Worm (Caenorhabditis elegans) whole organism, L4 larva: ENCODE data around the gene gcy-23.

Source experiments
- D1046.2 ChIP-seq: fragments of 200-800 bp; sonication (Bioruptor generic); IDR thresholded peaks from 2 replicates; pipeline ENCODE4 v1.3.6; 2022; ENCODE audit warnings: missing genetic modification characterization, missing compliant biosample characterization
- F10B5.3 ChIP-seq: sonication (generic microtip); optimal IDR thresholded peaks from 2 replicates; lab custom pipeline; 2016; ENCODE audit warnings: mild to moderate bottlenecking, missing genetic modification characterization, missing compliant biosample characterization
- F26F4.8 ChIP-seq: fragments of 200-800 bp; sonication (Bioruptor generic); conservative IDR thresholded peaks from 2 replicates; pipeline ENCODE4 v1.3.6; 2022; ENCODE audit warnings: missing genetic modification characterization, missing compliant biosample characterization
- F37D6.2 ChIP-seq: sonication (generic microtip); optimal IDR thresholded peaks from 2 replicates; lab custom pipeline; 2016; ENCODE audit warnings: mild to moderate bottlenecking, missing genetic modification characterization, missing compliant biosample characterization
- F49E8.2 ChIP-seq: sonication (generic microtip); optimal IDR thresholded peaks from 2 replicates; lab custom pipeline; 2016; ENCODE audit warnings: missing compliant biosample characterization, mild to moderate bottlenecking, missing genetic modification characterization, borderline replicate concordance
- Y105C5A.15 ChIP-seq: fragments of 200-800 bp; sonication (Bioruptor generic); IDR thresholded peaks from 2 replicates; pipeline ENCODE4 v1.3.6; 2022; ENCODE audit warnings: missing genetic modification characterization, missing compliant biosample characterization
- ZK337.2 ChIP-seq: fragments of 200-800 bp; sonication (Bioruptor generic); IDR thresholded peaks from 2 replicates; pipeline ENCODE4 v1.3.6; 2022; ENCODE audit warnings: missing genetic modification reagents, missing genetic modification characterization, missing compliant biosample characterization
- aly-2 ChIP-seq: sonication (generic microtip); optimal IDR thresholded peaks from 2 replicates; lab custom pipeline; 2018; ENCODE audit warnings: missing biosample characterization, missing genetic modification characterization
- arid-1 ChIP-seq: fragments of 200-800 bp; sonication (Bioruptor generic); conservative IDR thresholded peaks from 2 replicates; pipeline ENCODE4 v1.3.6; 2022; ENCODE audit warnings: missing genetic modification reagents, missing genetic modification characterization, missing compliant biosample characterization
- attf-4 ChIP-seq: sonication (generic microtip); optimal IDR thresholded peaks from 3 replicates; lab custom pipeline; 2017; ENCODE audit warnings: missing biosample characterization, missing genetic modification characterization
- ceh-20 ChIP-seq: fragments of 200-800 bp; sonication (Bioruptor generic); IDR thresholded peaks from 2 replicates; pipeline ENCODE4 v1.3.6; 2022; ENCODE audit warnings: missing genetic modification reagents, missing genetic modification characterization, missing compliant biosample characterization
- ceh-44 ChIP-seq: fragments of 200-800 bp; sonication (Bioruptor generic); IDR thresholded peaks from 2 replicates; pipeline ENCODE4 v1.3.6; 2022; ENCODE audit warnings: missing genetic modification reagents, missing genetic modification characterization, missing compliant biosample characterization
- ceh-82 ChIP-seq: sonication (generic microtip); optimal IDR thresholded peaks from 2 replicates; lab custom pipeline; 2017; ENCODE audit warnings: missing biosample characterization, missing genetic modification characterization
- ces-1 ChIP-seq: fragments of 150-350 bp; sonication (generic microtip); optimal IDR thresholded peaks from 4 replicates; lab custom pipeline; 2014; ENCODE audit warnings: missing biosample characterization, missing genetic modification reagents, missing genetic modification characterization
- cey-2 ChIP-seq: sonication (generic microtip); optimal IDR thresholded peaks from 3 replicates; lab custom pipeline; 2017; ENCODE audit warnings: missing genetic modification characterization, mild to moderate bottlenecking, missing compliant biosample characterization, antibody characterized with exemption, borderline replicate concordance; ENCODE audit not compliant: insufficient read depth
- ctbp-1 ChIP-seq: fragments of 200-800 bp; sonication (Bioruptor generic); IDR thresholded peaks from 2 replicates; pipeline ENCODE4 v1.3.6; 2022; ENCODE audit warnings: missing genetic modification reagents, missing genetic modification characterization, missing compliant biosample characterization
- daf-12 ChIP-seq: fragments of 150-350 bp; optimal IDR thresholded peaks from 2 replicates; lab custom pipeline; 2014; ENCODE audit warnings: missing biosample characterization, missing genetic modification reagents, missing genetic modification characterization
- daf-16 ChIP-seq, 3 experiments: sonication (generic microtip); optimal IDR thresholded peaks; 2 replicates each; lab custom pipeline; 2016 to 2017; ENCODE audit warnings: missing genetic modification characterization in 3 of 3, missing genetic modification reagents in 3 of 3, mild to moderate bottlenecking in 2 of 3, missing compliant biosample characterization in 2 of 3, missing biosample characterization in 1 of 3, moderate library complexity in 1 of 3
- daf-8 ChIP-seq: fragments of 200-800 bp; sonication (Bioruptor generic); IDR thresholded peaks from 2 replicates; pipeline ENCODE4 v1.3.6; 2022; ENCODE audit warnings: missing genetic modification characterization, missing compliant biosample characterization
- dmd-6 ChIP-seq: fragments of 200-800 bp; sonication (Bioruptor generic); IDR thresholded peaks from 2 replicates; pipeline ENCODE4 v1.3.6; 2022; ENCODE audit warnings: missing genetic modification reagents, missing genetic modification characterization, missing compliant biosample characterization
- dmd-9 ChIP-seq: fragments of 200-800 bp; sonication (Bioruptor generic); IDR thresholded peaks from 2 replicates; pipeline ENCODE4 v1.3.6; 2022; ENCODE audit warnings: missing genetic modification reagents, missing genetic modification characterization, missing compliant biosample characterization
- duxl-1 ChIP-seq: sonication (generic microtip); optimal IDR thresholded peaks from 2 replicates; lab custom pipeline; 2016; ENCODE audit warnings: mild to moderate bottlenecking, missing genetic modification characterization, moderate library complexity, missing compliant biosample characterization; ENCODE audit not compliant: poor library complexity
- dve-1 ChIP-seq: sonication (generic microtip); optimal IDR thresholded peaks from 2 replicates; lab custom pipeline; 2017; ENCODE audit warnings: antibody characterized with exemption, mild to moderate bottlenecking, missing genetic modification characterization, missing compliant biosample characterization; ENCODE audit not compliant: insufficient read depth
- egl-27 ChIP-seq: sonication (generic microtip); optimal IDR thresholded peaks from 3 replicates; lab custom pipeline; 2017; ENCODE audit warnings: missing biosample characterization, missing genetic modification reagents, missing genetic modification characterization
- lin-15B ChIP-seq: fragments of 150-350 bp; sonication (generic microtip); optimal IDR thresholded peaks from 3 replicates; lab custom pipeline; 2014; ENCODE audit warnings: missing biosample characterization, missing genetic modification characterization
- lin-38 ChIP-seq: fragments of 200-800 bp; sonication (Bioruptor generic); IDR thresholded peaks from 2 replicates; pipeline ENCODE4 v1.3.6; 2022; ENCODE audit warnings: missing genetic modification reagents, missing genetic modification characterization, missing compliant biosample characterization
- madf-9 ChIP-seq: fragments of 200-800 bp; sonication (Bioruptor generic); conservative IDR thresholded peaks from 2 replicates; pipeline ENCODE4 v1.3.6; 2022; ENCODE audit warnings: missing genetic modification reagents, missing genetic modification characterization, missing compliant biosample characterization
- mdl-1 ChIP-seq, 2 experiments: fragments of 150-350 bp in 1 of 2; sonication (generic microtip) in 1 of 2; optimal IDR thresholded peaks; 2 replicates each; lab custom pipeline; 2014 to 2017; ENCODE audit warnings: missing biosample characterization in 2 of 2, missing genetic modification characterization in 2 of 2
- mep-1 ChIP-seq: fragments of 150-350 bp; sonication (generic microtip); optimal IDR thresholded peaks from 3 replicates; lab custom pipeline; 2014; ENCODE audit warnings: missing biosample characterization, missing genetic modification characterization
- mes-2 ChIP-seq: sonication (generic microtip); optimal IDR thresholded peaks from 2 replicates; lab custom pipeline; 2016; ENCODE audit warnings: missing genotype, mild to moderate bottlenecking, missing genetic modification characterization, missing compliant biosample characterization; ENCODE audit not compliant: poor library complexity, severe bottlenecking
- nhr-111 ChIP-seq: fragments of 200-800 bp; sonication (Bioruptor generic); optimal IDR thresholded peaks from 2 replicates; lab custom pipeline; 2018; ENCODE audit warnings: mild to moderate bottlenecking, missing genetic modification characterization, missing compliant biosample characterization
- nhr-28 ChIP-seq: fragments of 150-350 bp; optimal IDR thresholded peaks from 2 replicates; lab custom pipeline; 2014; ENCODE audit warnings: missing biosample characterization, missing genetic modification characterization
- nhr-41 ChIP-seq: fragments of 200-800 bp; sonication (Bioruptor generic); IDR thresholded peaks from 2 replicates; pipeline ENCODE4 v1.3.6; 2022; ENCODE audit warnings: missing genetic modification reagents, missing genetic modification characterization, missing compliant biosample characterization
- nhr-77 ChIP-seq: fragments of 150-350 bp; optimal IDR thresholded peaks from 2 replicates; lab custom pipeline; 2014; ENCODE audit warnings: missing biosample characterization, missing genetic modification characterization
- pha-4 ChIP-seq, 2 experiments: fragments of 150-350 bp in 1 of 2; fragments of 200-800 bp in 1 of 2; sonication (Bioruptor generic) in 1 of 2; IDR thresholded peaks in 1 of 2; optimal IDR thresholded peaks in 1 of 2; 2 replicates each; pipeline versions ENCODE4 v1.3.6 to Lab custom; 2014 to 2022; ENCODE audit warnings: missing genetic modification characterization in 2 of 2, missing genetic modification reagents in 2 of 2, missing biosample characterization in 1 of 2, missing compliant biosample characterization in 1 of 2
- php-3 ChIP-seq: fragments of 200-800 bp; sonication (Bioruptor generic); IDR thresholded peaks from 2 replicates; pipeline ENCODE4 v1.3.6; 2022; ENCODE audit warnings: missing genetic modification reagents, missing genetic modification characterization, missing compliant biosample characterization
- pqm-1 ChIP-seq: sonication (generic microtip); optimal IDR thresholded peaks from 2 replicates; lab custom pipeline; 2017; ENCODE audit warnings: missing biosample characterization, missing genetic modification characterization
- rbr-2 ChIP-seq: sonication (generic microtip); optimal IDR thresholded peaks from 2 replicates; lab custom pipeline; 2016; ENCODE audit warnings: missing genotype, missing genetic modification characterization, missing compliant biosample characterization
- set-16 ChIP-seq: fragments of 200-800 bp; sonication (Bioruptor generic); IDR thresholded peaks from 2 replicates; pipeline ENCODE4 v1.3.6; 2022; ENCODE audit warnings: missing genetic modification reagents, missing genetic modification characterization, missing compliant biosample characterization
- snpc-1.2 ChIP-seq: fragments of 200-800 bp; sonication (Bioruptor generic); IDR thresholded peaks from 2 replicates; pipeline ENCODE4 v1.3.6; 2022; ENCODE audit warnings: missing genetic modification reagents, missing genetic modification characterization, missing compliant biosample characterization
- tag-97 ChIP-seq: fragments of 200-800 bp; sonication (Bioruptor generic); IDR thresholded peaks from 2 replicates; pipeline ENCODE4 v1.3.6; 2022; ENCODE audit warnings: missing genetic modification characterization, missing compliant biosample characterization
- tra-1 ChIP-seq: fragments of 200-800 bp; sonication (Bioruptor generic); IDR thresholded peaks from 2 replicates; pipeline ENCODE4 v1.3.6; 2022; ENCODE audit warnings: missing genetic modification reagents, missing genetic modification characterization, missing compliant biosample characterization
- unc-130 ChIP-seq: sonication (generic microtip); optimal IDR thresholded peaks from 2 replicates; lab custom pipeline; 2016; ENCODE audit warnings: missing genetic modification reagents, missing genetic modification characterization, missing compliant biosample characterization
- unc-62 ChIP-seq, 3 experiments: fragments of 150-350 bp in 1 of 3; sonication (generic microtip); optimal IDR thresholded peaks in 2 of 3; peaks in 1 of 3; 1 replicate in 1 of 3; 2 replicates in 2 of 3; lab custom pipeline; 2014 to 2017; ENCODE audit warnings: missing biosample characterization in 3 of 3, missing genetic modification characterization in 3 of 3, missing genetic modification reagents in 3 of 3, missing genotype in 1 of 3
- zfp-3 ChIP-seq: fragments of 200-800 bp; sonication (Bioruptor generic); conservative IDR thresholded peaks from 2 replicates; pipeline ENCODE4 v1.3.6; 2022; ENCODE audit warnings: missing genetic modification reagents, missing genetic modification characterization, missing compliant biosample characterization
- zip-11 ChIP-seq: fragments of 200-800 bp; sonication (Bioruptor generic); IDR thresholded peaks from 2 replicates; pipeline ENCODE4 v1.3.6; 2022; ENCODE audit warnings: missing genetic modification characterization, missing compliant biosample characterization

Gene gcy-23

ce11 chrIV:3296578-3297549 is 7.7 kb upstream of the gcy-23 start (continued):
- TF ChIP-seq cey-2 (tag; lab: Kevin White, UChicago) (no peak), dmd-6 (GFP tag; lab: Robert Waterston, UW) (no peak), ctbp-1 (GFP tag; lab: Robert Waterston, UW) (0 out of 2 replicates have a peak, but pooled peaks have one; percentile 8), nhr-28 (no peak), egl-27 (no peak), rbr-2 (tag; lab: Kevin White, UChicago) (no peak), unc-130 (GFP tag; lab: Kevin White, UChicago) (peak; percentile 5), nhr-41 (GFP tag; lab: Robert Waterston, UW) (no peak), daf-8 (GFP tag; lab: Robert Waterston, UW) (no peak), Y105C5A.15 (GFP tag; lab: Robert Waterston, UW) (no peak), dmd-9 (GFP tag; lab: Robert Waterston, UW) (no peak), ZK337.2 (GFP tag; lab: Robert Waterston, UW) (no peak), zip-11 (GFP tag; lab: Robert Waterston, UW) (no peak), pha-4 (GFP tag; IDR thresholded peaks at IDR 0.05; lab: Robert Waterston, UW) (peak; percentile 27; the same call in 1 of the 2 replicates), pha-4 (tag; optimal IDR thresholded peaks at IDR 0.05; lab: Kevin White, UChicago) (no peak), attf-4 (tag; lab: Kevin White, UChicago) (no peak), mep-1 (tag; lab: Kevin White, UChicago) (no peak), ceh-20 (GFP tag; lab: Robert Waterston, UW) (no peak), tra-1 (GFP tag; lab: Robert Waterston, UW) (no peak), madf-9 (GFP tag; lab: Robert Waterston, UW) (no peak), tag-97 (GFP tag; lab: Robert Waterston, UW) (no peak), ceh-82 (tag; lab: Kevin White, UChicago) (no peak), pqm-1 (tag; lab: Kevin White, UChicago) (no peak), set-16 (GFP tag; lab: Robert Waterston, UW) (no peak), arid-1 (GFP tag; lab: Robert Waterston, UW) (peak; percentile 65), duxl-1 (no peak), nhr-111 (GFP tag; lab: Kevin White, UChicago) (no peak), F37D6.2 (tag; lab: Kevin White, UChicago) (no peak), php-3 (GFP tag; lab: Robert Waterston, UW) (no peak), aly-2 (no peak), F10B5.3 (tag; lab: Kevin White, UChicago) (no peak), daf-16 (GFP tag; optimal IDR thresholded peaks at IDR 0.05; lab: Kevin White, UChicago) (no peak), daf-16 (tag; optimal IDR thresholded peaks at IDR 0.05; lab: Kevin White, UChicago) (peak; percentile 31), daf-12 (no peak), unc-62 (GFP tag; optimal IDR thresholded peaks at IDR 0.05 in 1 of 2; lab: Kevin White, UChicago) (peak in 1 of 2 experiments; percentile 27), unc-62 (tag; optimal IDR thresholded peaks at IDR 0.05; lab: Kevin White, UChicago) (no peak), dve-1 (tag; lab: Kevin White, UChicago) (no peak), lin-38 (peak; percentile 74), lin-15B (tag; lab: Kevin White, UChicago) (no peak), ceh-44 (GFP tag; lab: Robert Waterston, UW) (no peak), F49E8.2 (tag; lab: Kevin White, UChicago) (peak; percentile 62), zfp-3 (GFP tag; lab: Robert Waterston, UW) (0 out of 2 replicates have a peak, but pooled peaks have one; percentile 20), D1046.2 (peak; percentile 46; the same call in 1 of the 2 replicates), mes-2 (tag; lab: Kevin White, UChicago) (peak; percentile 24), mdl-1 (tag; optimal IDR thresholded peaks at IDR 0.05; lab: Kevin White, UChicago) (no peak), snpc-1.2 (GFP tag; lab: Robert Waterston, UW) (no peak), nhr-77 (no peak), ces-1 (GFP tag; lab: Kevin White, UChicago) (no peak), F26F4.8 (GFP tag; lab: Robert Waterston, UW) (no peak)
